Worm (Caenorhabditis elegans) whole organism, midembryonic: Measurements from ENCODE around the gene hen-1.

Source experiments
- cog-1 ChIP-seq: sonication (generic microtip); optimal IDR thresholded peaks from 2 replicates; lab custom pipeline; 2016; ENCODE audit warnings: missing genetic modification characterization, missing compliant biosample characterization
- klf-2 ChIP-seq: fragments of 200-800 bp; sonication (Bioruptor generic); conservative IDR thresholded peaks from 2 replicates; pipeline ENCODE4 v1.3.6; 2022; ENCODE audit warnings: missing genetic modification reagents, missing genetic modification characterization, missing compliant biosample characterization
- med-1 ChIP-seq: sonication (generic microtip); optimal IDR thresholded peaks from 2 replicates; lab custom pipeline; 2017; ENCODE audit warnings: missing genetic modification characterization, mild to moderate bottlenecking, missing compliant biosample characterization, antibody characterized with exemption, missing genetic modification reagents; ENCODE audit not compliant: insufficient read depth
- ztf-23 ChIP-seq: fragments of 200-800 bp; sonication (Bioruptor generic); IDR thresholded peaks from 2 replicates; pipeline ENCODE4 v1.3.6; 2022; ENCODE audit warnings: missing genetic modification reagents, missing genetic modification characterization, missing compliant biosample characterization
- ztf-29 ChIP-seq: fragments of 200-800 bp; sonication (Bioruptor generic); IDR thresholded peaks from 2 replicates; pipeline ENCODE4 v1.3.6; 2022; ENCODE audit warnings: missing genetic modification reagents, missing genetic modification characterization, missing compliant biosample characterization

DNA sequence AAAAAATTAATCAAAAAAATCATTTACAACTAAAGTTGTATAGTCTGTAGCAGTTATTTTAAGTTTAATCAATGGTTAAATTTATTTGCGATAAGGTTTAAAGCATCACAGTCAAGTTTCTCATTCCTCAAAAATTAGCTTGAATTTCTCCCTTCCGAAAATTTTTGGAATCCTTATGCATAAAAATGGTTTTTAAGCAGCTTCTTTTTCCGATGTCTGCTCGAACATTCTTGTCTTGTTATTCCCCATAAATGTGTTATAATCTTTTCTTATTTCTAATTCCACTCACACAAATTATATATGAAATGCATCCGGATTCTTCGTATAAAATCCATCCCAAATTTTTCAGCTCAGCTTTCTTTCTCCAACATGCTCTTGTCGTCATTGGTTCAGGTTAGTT lies 15.3 kb downstream of the hen-1 start, which contains the start of gene C36B7.3:
- TF ChIP-seq cog-1 (tag; lab: Kevin White, UChicago) = no peak
- TF ChIP-seq ztf-29 (GFP tag; lab: Robert Waterston, UW) = no peak
- no peak for TF ChIP-seq med-1 (GFP tag; lab: Kevin White, UChicago)
- no peak for TF ChIP-seq ztf-23 (GFP tag; lab: Robert Waterston, UW)
- no peak for TF ChIP-seq klf-2 (GFP tag; lab: Robert Waterston, UW)
